Fruit fly (Drosophila melanogaster) whole organism, embryonic: ENCODE results near the gene MEP-1.
A peak's percentile ranks its signal among the peaks of the same experiment; 100 is the strongest.

Source experiments
- Asciz ChIP-seq: fragments of 200-800 bp; sonication (Bioruptor generic); optimal IDR thresholded peaks from 2 replicates; lab custom pipeline; 2017; ENCODE audit warnings: missing biosample characterization, mild to moderate bottlenecking, missing genetic modification characterization, missing genetic modification reagents
- CG10462 ChIP-seq: fragments of 200-800 bp; sonication (Bioruptor generic); optimal IDR thresholded peaks from 2 replicates; lab custom pipeline; 2016; ENCODE audit warnings: missing biosample characterization, missing genetic modification characterization
- CG10543 ChIP-seq: fragments of 200-800 bp; sonication (Bioruptor generic); optimal IDR thresholded peaks from 3 replicates; lab custom pipeline; 2017; ENCODE audit warnings: missing biosample characterization, mild to moderate bottlenecking, missing genetic modification characterization, moderate library complexity
- CG12299 ChIP-seq: fragments of 200-800 bp; sonication (Bioruptor generic); optimal IDR thresholded peaks from 2 replicates; lab custom pipeline; 2018; ENCODE audit warnings: missing biosample characterization, mild to moderate bottlenecking, missing genetic modification characterization
- CG13424 ChIP-seq: fragments of 200-800 bp; sonication (Bioruptor generic); optimal IDR thresholded peaks from 2 replicates; lab custom pipeline; 2019; ENCODE audit warnings: missing biosample characterization, mild to moderate bottlenecking, missing genetic modification characterization, moderate library complexity
- CG1603 ChIP-seq: fragments of 200-800 bp; sonication (Bioruptor generic); optimal IDR thresholded peaks from 2 replicates; lab custom pipeline; 2019; ENCODE audit warnings: missing biosample characterization, mild to moderate bottlenecking, missing genetic modification characterization, moderate library complexity
- CG16813 ChIP-seq: fragments of 200-800 bp; sonication (Bioruptor generic); IDR thresholded peaks from 3 replicates; pipeline ENCODE4 v1.3.6; 2022; ENCODE audit warnings: missing biosample characterization, missing genetic modification characterization; ENCODE audit not compliant: partially characterized antibody
- CG18011 ChIP-seq: fragments of 200-800 bp; sonication (Bioruptor generic); optimal IDR thresholded peaks from 2 replicates; lab custom pipeline; 2017; ENCODE audit warnings: missing biosample characterization, missing genetic modification characterization, mild to moderate bottlenecking, moderate library complexity, missing genotype
- CG1832 ChIP-seq: fragments of 200-800 bp; sonication (Bioruptor generic); optimal IDR thresholded peaks from 2 replicates; lab custom pipeline; 2017; ENCODE audit warnings: missing biosample characterization, mild to moderate bottlenecking, missing genetic modification characterization, inconsistent platforms
- CG2678 ChIP-seq: fragments of 200-800 bp; sonication (Bioruptor generic); optimal IDR thresholded peaks from 3 replicates; lab custom pipeline; 2019; ENCODE audit warnings: missing biosample characterization, mild to moderate bottlenecking, missing genetic modification characterization, moderate library complexity
- CG30403 ChIP-seq: fragments of 200-800 bp; sonication (Bioruptor generic); optimal IDR thresholded peaks from 3 replicates; lab custom pipeline; 2016; ENCODE audit warnings: missing biosample characterization, missing genetic modification characterization
- CG5180 ChIP-seq: fragments of 200-800 bp; sonication (Bioruptor generic); optimal IDR thresholded peaks from 3 replicates; lab custom pipeline; 2017; ENCODE audit warnings: missing biosample characterization, missing genetic modification characterization, mild to moderate bottlenecking, moderate library complexity, missing genetic modification reagents
- CG6854 ChIP-seq: fragments of 200-800 bp; sonication (Bioruptor generic); optimal IDR thresholded peaks from 3 replicates; lab custom pipeline; 2017; ENCODE audit warnings: missing biosample characterization, mild to moderate bottlenecking, missing genetic modification characterization
- CG7745 ChIP-seq: fragments of 200-800 bp; sonication (Bioruptor generic); optimal IDR thresholded peaks from 2 replicates; lab custom pipeline; 2018; ENCODE audit warnings: missing biosample characterization, mild to moderate bottlenecking, missing genetic modification characterization, moderate library complexity
- CG7928 ChIP-seq: fragments of 200-800 bp; sonication (Bioruptor generic); optimal IDR thresholded peaks from 2 replicates; lab custom pipeline; 2017; ENCODE audit warnings: missing biosample characterization, mild to moderate bottlenecking, missing genetic modification characterization
- Chrac-16 ChIP-seq: fragments of 200-800 bp; sonication (Bioruptor generic); optimal IDR thresholded peaks from 3 replicates; lab custom pipeline; 2016; ENCODE audit warnings: missing biosample characterization, missing genetic modification characterization
- CoRest ChIP-seq: fragments of 200-800 bp; sonication (Bioruptor generic); optimal IDR thresholded peaks from 3 replicates; lab custom pipeline; 2018; ENCODE audit warnings: missing biosample characterization, mild to moderate bottlenecking, missing genetic modification characterization, moderate library complexity
- Dref ChIP-seq: fragments of 200-800 bp; sonication (Bioruptor generic); IDR thresholded peaks from 2 replicates; pipeline ENCODE4 v1.3.6; 2022; ENCODE audit warnings: missing biosample characterization, missing genetic modification characterization
- Ets97D ChIP-seq: fragments of 200-800 bp; sonication (Bioruptor generic); optimal IDR thresholded peaks from 3 replicates; lab custom pipeline; 2016; ENCODE audit warnings: missing biosample characterization, missing genetic modification characterization
- Fer3 ChIP-seq: fragments of 200-800 bp; sonication (Bioruptor generic); optimal IDR thresholded peaks from 2 replicates; lab custom pipeline; 2018; ENCODE audit warnings: missing biosample characterization, mild to moderate bottlenecking, missing genetic modification characterization, moderate library complexity
- Hmr ChIP-seq: fragments of 200-800 bp; sonication (Bioruptor generic); optimal IDR thresholded peaks from 3 replicates; lab custom pipeline; 2017; ENCODE audit warnings: mild to moderate bottlenecking, missing biosample characterization, missing genetic modification reagents, missing genetic modification characterization
- Mrtf ChIP-seq: fragments of 200-800 bp; sonication (Bioruptor generic); IDR thresholded peaks from 3 replicates; pipeline ENCODE4 v1.3.6; 2022; ENCODE audit warnings: missing biosample characterization, missing genetic modification characterization
- Neu2 ChIP-seq: fragments of 200-800 bp; sonication (Bioruptor generic); optimal IDR thresholded peaks from 3 replicates; lab custom pipeline; 2016; ENCODE audit warnings: missing biosample characterization, missing genetic modification characterization, borderline replicate concordance
- Nf-YA ChIP-seq: fragments of 200-800 bp; sonication (Bioruptor generic); IDR thresholded peaks from 2 replicates; pipeline ENCODE4 v1.3.6; 2022; ENCODE audit warnings: missing biosample characterization, missing genetic modification characterization
- Opbp ChIP-seq: fragments of 200-800 bp; sonication (Bioruptor generic); IDR thresholded peaks from 3 replicates; pipeline ENCODE4 v1.3.6; 2022; ENCODE audit warnings: missing biosample characterization, missing genetic modification characterization; ENCODE audit not compliant: partially characterized antibody
- Pdp1 ChIP-seq, 2 experiments: fragments of 200-800 bp; sonication (Bioruptor generic); optimal IDR thresholded peaks; 3 replicates each; lab custom pipeline; 2016; ENCODE audit warnings: missing biosample characterization in 2 of 2, missing genetic modification characterization in 2 of 2, mild to moderate bottlenecking in 1 of 2, moderate library complexity in 1 of 2
- Ptx1 ChIP-seq: fragments of 200-800 bp; sonication (Bioruptor generic); IDR thresholded peaks from 2 replicates; pipeline ENCODE4 v1.3.6; 2022; ENCODE audit warnings: missing biosample characterization, missing genetic modification characterization
- Tbp ChIP-seq: fragments of >200 bp; optimal IDR thresholded peaks from 2 replicates; lab custom pipeline; 2018; ENCODE audit warnings: missing biosample characterization, missing genetic modification characterization
- ase ChIP-seq: fragments of 200-800 bp; sonication (Bioruptor generic); IDR thresholded peaks from 3 replicates; pipeline ENCODE4 v1.3.6; 2022; ENCODE audit warnings: missing biosample characterization, missing genetic modification characterization
- ash1 ChIP-seq: fragments of 200-800 bp; sonication (Bioruptor generic); optimal IDR thresholded peaks from 2 replicates; lab custom pipeline; 2018; ENCODE audit warnings: missing biosample characterization, mild to moderate bottlenecking, missing genetic modification characterization
- ato ChIP-seq: fragments of 200-800 bp; sonication (Bioruptor generic); IDR thresholded peaks from 2 replicates; pipeline ENCODE4 v1.3.6; 2022; ENCODE audit warnings: missing biosample characterization, missing genetic modification characterization; ENCODE audit not compliant: partially characterized antibody
- bab2 ChIP-seq: fragments of 200-800 bp; sonication (Bioruptor generic); optimal IDR thresholded peaks from 2 replicates; lab custom pipeline; 2016; ENCODE audit warnings: missing biosample characterization, missing genetic modification characterization
- chinmo ChIP-seq: fragments of 200-800 bp; sonication (Bioruptor generic); IDR thresholded peaks from 4 replicates; pipeline ENCODE4 v1.3.6; 2022; ENCODE audit warnings: missing biosample characterization, missing genetic modification characterization; ENCODE audit not compliant: partially characterized antibody
- dan ChIP-seq: fragments of 200-800 bp; sonication (Bioruptor generic); IDR thresholded peaks from 2 replicates; pipeline ENCODE4 v1.3.6; 2022; ENCODE audit warnings: missing biosample characterization, missing genetic modification characterization
- dmrt11E ChIP-seq: fragments of 200-800 bp; sonication (Bioruptor generic); optimal IDR thresholded peaks from 3 replicates; lab custom pipeline; 2018; ENCODE audit warnings: missing biosample characterization, mild to moderate bottlenecking, missing genetic modification characterization, moderate library complexity
- dmrt99B ChIP-seq: fragments of 200-800 bp; sonication (Bioruptor generic); optimal IDR thresholded peaks from 2 replicates; lab custom pipeline; 2018; ENCODE audit warnings: missing biosample characterization, mild to moderate bottlenecking, missing genetic modification characterization, moderate library complexity
- ewg ChIP-seq: fragments of 200-800 bp; sonication (Bioruptor generic); optimal IDR thresholded peaks from 3 replicates; lab custom pipeline; 2017; ENCODE audit warnings: mild to moderate bottlenecking, missing biosample characterization, missing genetic modification reagents, missing genetic modification characterization
- fd102C ChIP-seq: fragments of 200-800 bp; sonication (Bioruptor generic); optimal IDR thresholded peaks from 2 replicates; lab custom pipeline; 2018; ENCODE audit warnings: missing biosample characterization, mild to moderate bottlenecking, missing genetic modification characterization, moderate library complexity
- ftz-f1 ChIP-seq: fragments of 200-800 bp; sonication (Bioruptor generic); optimal IDR thresholded peaks from 2 replicates; lab custom pipeline; 2016; ENCODE audit warnings: missing biosample characterization, missing genetic modification characterization
- gfzf ChIP-seq: fragments of 200-800 bp; sonication (Bioruptor generic); optimal IDR thresholded peaks from 2 replicates; lab custom pipeline; 2016; ENCODE audit warnings: missing biosample characterization, mild to moderate bottlenecking, missing genetic modification characterization, moderate library complexity
- insv ChIP-seq, 2 experiments: fragments of 200-800 bp; sonication (Bioruptor generic); optimal IDR thresholded peaks; 3 replicates each; lab custom pipeline; 2016 to 2018; ENCODE audit warnings: missing biosample characterization in 2 of 2, missing genetic modification characterization in 2 of 2
- lola ChIP-seq, 3 experiments: fragments of >200 bp in 2 of 3; fragments of 200-800 bp in 1 of 3; sonication (Bioruptor generic) in 1 of 3; optimal IDR thresholded peaks; 2 replicates each; lab custom pipeline; 2017 to 2019; ENCODE audit warnings: missing biosample characterization in 3 of 3, missing genetic modification characterization in 3 of 3, mild to moderate bottlenecking in 1 of 3, moderate library complexity in 1 of 3
- onecut ChIP-seq: fragments of 200-800 bp; sonication (Bioruptor generic); IDR thresholded peaks from 2 replicates; pipeline ENCODE4 v1.3.6; 2022; ENCODE audit warnings: missing biosample characterization, missing genetic modification characterization
- otp ChIP-seq: fragments of 200-800 bp; sonication (Bioruptor generic); IDR thresholded peaks from 3 replicates; pipeline ENCODE4, ENCODE4 v1.3.6; 2022; ENCODE audit warnings: missing biosample characterization, missing genetic modification characterization
- phol ChIP-seq: fragments of 200-800 bp; sonication (Bioruptor generic); optimal IDR thresholded peaks from 3 replicates; lab custom pipeline; 2018; ENCODE audit warnings: missing biosample characterization, mild to moderate bottlenecking, missing genetic modification characterization, moderate library complexity
- seq ChIP-seq: fragments of 200-800 bp; sonication (Bioruptor generic); IDR thresholded peaks from 2 replicates; pipeline ENCODE4 v1.3.6; 2022; ENCODE audit warnings: missing biosample characterization, missing genetic modification characterization
- sima ChIP-seq: fragments of 200-800 bp; sonication (Bioruptor generic); optimal IDR thresholded peaks from 2 replicates; lab custom pipeline; 2016; ENCODE audit warnings: missing biosample characterization, missing genetic modification characterization
- tap ChIP-seq: fragments of 200-800 bp; optimal IDR thresholded peaks from 3 replicates; lab custom pipeline; 2019; ENCODE audit warnings: missing biosample characterization, mild to moderate bottlenecking, missing genetic modification characterization, moderate library complexity
- tin ChIP-seq: fragments of 200-800 bp; sonication (Bioruptor generic); optimal IDR thresholded peaks from 3 replicates; lab custom pipeline; 2016; ENCODE audit warnings: missing biosample characterization, missing genetic modification characterization
- tup ChIP-seq: fragments of 200-800 bp; sonication (Bioruptor generic); optimal IDR thresholded peaks from 2 replicates; lab custom pipeline; 2016; ENCODE audit warnings: missing biosample characterization, mild to moderate bottlenecking, missing genetic modification characterization, moderate library complexity

MEP-1 gene

DNA sequence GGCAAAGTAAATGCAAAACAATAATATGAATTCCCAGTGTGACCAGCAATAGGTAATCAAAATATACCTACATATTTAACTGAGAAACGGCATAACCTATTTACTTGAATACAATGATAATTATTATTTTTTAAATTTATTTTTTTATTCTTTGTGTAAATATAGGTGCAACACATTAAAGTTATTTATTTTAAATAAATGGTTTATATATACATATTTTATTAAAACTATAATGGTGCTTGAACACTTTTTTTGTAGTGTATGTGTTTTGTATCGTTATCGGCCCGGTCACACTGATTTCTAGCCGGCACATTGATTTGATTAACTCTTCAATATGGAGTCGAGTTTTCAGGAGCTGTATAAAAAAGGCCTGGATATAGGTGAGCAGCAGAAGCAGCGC is 20.3 kb downstream of the MEP-1 start, which contains the start of the genes ProRS-m, CG42304 and Snup (continued):
- no peak for TF ChIP-seq insv (GFP tag; optimal IDR thresholded peaks at IDR 0.05; lab: Kevin White, UChicago)
- TF ChIP-seq CG1832 (GFP tag; lab: Kevin White, UChicago), result no peak
- no peak for TF ChIP-seq Ets97D (GFP tag; lab: Kevin White, UChicago)
- peak; percentile 56 for TF ChIP-seq gfzf
- TF ChIP-seq Fer3 (tag; lab: Kevin White, UChicago), result no peak
- TF ChIP-seq ftz-f1, result no peak
- TF ChIP-seq tap (tag; lab: Kevin White, UChicago), result no peak
- TF ChIP-seq CG2678 (tag; lab: Kevin White, UChicago), result no peak
- TF ChIP-seq tin, result no peak
- TF ChIP-seq Neu2, result no peak
- no peak for TF ChIP-seq CoRest (tag; lab: Kevin White, UChicago)
- TF ChIP-seq ase (GFP tag; lab: Robert Waterston, UW), result peak; percentile 32; the same call in 1 of the 3 replicates
- no peak for TF ChIP-seq CG5180 (GFP tag; lab: Kevin White, UChicago)
- TF ChIP-seq chinmo, result no peak
- peak; percentile 5 for TF ChIP-seq Chrac-16 (GFP tag; lab: Kevin White, UChicago)
- no peak for TF ChIP-seq onecut (GFP tag; lab: Robert Waterston, UW)
- TF ChIP-seq Opbp (GFP tag; lab: Robert Waterston, UW), result no peak
- peak; percentile 88 for TF ChIP-seq Ptx1 (GFP tag; lab: Robert Waterston, UW)
- TF ChIP-seq tup, result no peak
- peak; percentile 63 for TF ChIP-seq dmrt11E
- peak; percentile 29 for TF ChIP-seq ewg (GFP tag; lab: Kevin White, UChicago)
- peak; percentile 53 for TF ChIP-seq CG13424 (tag; lab: Kevin White, UChicago)
- TF ChIP-seq CG18011 (GFP tag; lab: Kevin White, UChicago), result no peak
- TF ChIP-seq fd102C (GFP tag; lab: Kevin White, UChicago), result no peak
- TF ChIP-seq phol (tag; lab: Kevin White, UChicago), result peak; percentile 88
- TF ChIP-seq dan (GFP tag; lab: Robert Waterston, UW), result no peak
- TF ChIP-seq ash1 (GFP tag; lab: Kevin White, UChicago), result no peak
- no peak for TF ChIP-seq CG10543 (GFP tag; lab: Kevin White, UChicago)
- TF ChIP-seq sima (GFP tag; lab: Kevin White, UChicago), result no peak
- TF ChIP-seq Asciz (GFP tag; lab: Kevin White, UChicago), result no peak
- TF ChIP-seq CG16813 (GFP tag; lab: Robert Waterston, UW), result no peak
- TF ChIP-seq Tbp (GFP tag; lab: Kevin White, UChicago), result no peak
- TF ChIP-seq CG30403 (GFP tag; lab: Kevin White, UChicago), result peak; percentile 37
- TF ChIP-seq seq (GFP tag; lab: Robert Waterston, UW), result no peak
- TF ChIP-seq CG7745, result no peak
- TF ChIP-seq Hmr (GFP tag; lab: Kevin White, UChicago), result peak; percentile 26
- no peak for TF ChIP-seq bab2
- TF ChIP-seq CG6854 (GFP tag; lab: Kevin White, UChicago), result no peak
- TF ChIP-seq CG7928 (GFP tag; lab: Kevin White, UChicago), result no peak
- TF ChIP-seq ato (GFP tag; lab: Robert Waterston, UW), result no peak
- TF ChIP-seq otp, result no peak
- no peak for TF ChIP-seq lola (GFP tag; optimal IDR thresholded peaks at IDR 0.05; lab: Kevin White, UChicago)
- no peak for TF ChIP-seq CG10462 (GFP tag; lab: Kevin White, UChicago)
- no peak for TF ChIP-seq CG12299 (tag; lab: Kevin White, UChicago)
- TF ChIP-seq Pdp1 (GFP tag; optimal IDR thresholded peaks at IDR 0.05; lab: Kevin White, UChicago), result no peak
- no peak for TF ChIP-seq dmrt99B (tag; lab: Kevin White, UChicago)
- TF ChIP-seq Mrtf (GFP tag; lab: Robert Waterston, UW), result no peak
- peak; percentile 42; the same call in 1 of the 2 replicates for TF ChIP-seq Nf-YA (GFP tag; lab: Robert Waterston, UW)
- TF ChIP-seq Dref (GFP tag; lab: Robert Waterston, UW), result no peak
- TF ChIP-seq CG1603 (tag; lab: Kevin White, UChicago), result no peak
